Worm (Caenorhabditis elegans) whole organism, L4 larva: ENCODE results near the gene che-10.

Source experiments
- F10B5.3 ChIP-seq: sonication (generic microtip); optimal IDR thresholded peaks from 2 replicates; lab custom pipeline; 2016; ENCODE audit warnings: mild to moderate bottlenecking, missing genetic modification characterization, missing compliant biosample characterization
- F37D6.2 ChIP-seq: sonication (generic microtip); optimal IDR thresholded peaks from 2 replicates; lab custom pipeline; 2016; ENCODE audit warnings: mild to moderate bottlenecking, missing genetic modification characterization, missing compliant biosample characterization
- F44E2.7 ChIP-seq: fragments of 200-800 bp; sonication (Bioruptor generic); IDR thresholded peaks from 2 replicates; pipeline ENCODE4 v2.1.2; 2022; ENCODE audit warnings: missing genetic modification characterization, missing compliant biosample characterization
- F49E8.2 ChIP-seq: sonication (generic microtip); optimal IDR thresholded peaks from 2 replicates; lab custom pipeline; 2016; ENCODE audit warnings: missing compliant biosample characterization, mild to moderate bottlenecking, missing genetic modification characterization, borderline replicate concordance
- R02D3.7 ChIP-seq: fragments of 150-350 bp; sonication (generic microtip); optimal IDR thresholded peaks from 3 replicates; lab custom pipeline; 2014; ENCODE audit warnings: missing biosample characterization, missing genetic modification characterization
- T20F7.1 ChIP-seq: fragments of 200-800 bp; sonication (Bioruptor generic); optimal IDR thresholded peaks from 2 replicates; lab custom pipeline; 2018; ENCODE audit warnings: mild to moderate bottlenecking, missing genetic modification characterization, missing compliant biosample characterization
- T26A8.4 ChIP-seq: fragments of 200-800 bp; sonication (Bioruptor generic); IDR thresholded peaks from 2 replicates; pipeline ENCODE4 v1.3.6; 2022; ENCODE audit warnings: missing genetic modification characterization, missing compliant biosample characterization
- Y75B8A.6 ChIP-seq: fragments of 200-800 bp; sonication (Bioruptor generic); IDR thresholded peaks from 2 replicates; pipeline ENCODE4 v1.3.6; 2022; ENCODE audit warnings: missing genetic modification reagents, missing genetic modification characterization, missing compliant biosample characterization
- ZK337.2 ChIP-seq: fragments of 200-800 bp; sonication (Bioruptor generic); IDR thresholded peaks from 2 replicates; pipeline ENCODE4 v1.3.6; 2022; ENCODE audit warnings: missing genetic modification reagents, missing genetic modification characterization, missing compliant biosample characterization
- aha-1 ChIP-seq: fragments of 150-350 bp; peaks from one replicate; lab custom pipeline; 2014; ENCODE audit warnings: missing biosample characterization, missing genetic modification characterization
- attf-4 ChIP-seq: sonication (generic microtip); optimal IDR thresholded peaks from 3 replicates; lab custom pipeline; 2017; ENCODE audit warnings: missing biosample characterization, missing genetic modification characterization
- ceh-20 ChIP-seq: fragments of 200-800 bp; sonication (Bioruptor generic); IDR thresholded peaks from 2 replicates; pipeline ENCODE4 v1.3.6; 2022; ENCODE audit warnings: missing genetic modification reagents, missing genetic modification characterization, missing compliant biosample characterization
- ceh-32 ChIP-seq: sonication (generic microtip); optimal IDR thresholded peaks from 2 replicates; lab custom pipeline; 2016; ENCODE audit warnings: mild to moderate bottlenecking, missing genetic modification characterization, missing compliant biosample characterization; ENCODE audit not compliant: poor library complexity
- ceh-82 ChIP-seq: sonication (generic microtip); optimal IDR thresholded peaks from 2 replicates; lab custom pipeline; 2017; ENCODE audit warnings: missing biosample characterization, missing genetic modification characterization
- ctbp-1 ChIP-seq: fragments of 200-800 bp; sonication (Bioruptor generic); IDR thresholded peaks from 2 replicates; pipeline ENCODE4 v1.3.6; 2022; ENCODE audit warnings: missing genetic modification reagents, missing genetic modification characterization, missing compliant biosample characterization
- daf-16 ChIP-seq, 3 experiments: sonication (generic microtip); optimal IDR thresholded peaks; 2 replicates each; lab custom pipeline; 2016 to 2017; ENCODE audit warnings: missing genetic modification characterization in 3 of 3, missing genetic modification reagents in 3 of 3, mild to moderate bottlenecking in 2 of 3, missing compliant biosample characterization in 2 of 3, missing biosample characterization in 1 of 3, moderate library complexity in 1 of 3
- dmd-6 ChIP-seq: fragments of 200-800 bp; sonication (Bioruptor generic); IDR thresholded peaks from 2 replicates; pipeline ENCODE4 v1.3.6; 2022; ENCODE audit warnings: missing genetic modification reagents, missing genetic modification characterization, missing compliant biosample characterization
- dmd-8 ChIP-seq: fragments of 200-800 bp; sonication (Bioruptor generic); IDR thresholded peaks from 2 replicates; pipeline ENCODE4 v1.3.6; 2022; ENCODE audit warnings: missing genetic modification characterization, missing compliant biosample characterization
- dve-1 ChIP-seq: sonication (generic microtip); optimal IDR thresholded peaks from 2 replicates; lab custom pipeline; 2017; ENCODE audit warnings: antibody characterized with exemption, mild to moderate bottlenecking, missing genetic modification characterization, missing compliant biosample characterization; ENCODE audit not compliant: insufficient read depth
- hif-1 ChIP-seq, 2 experiments: sonication (generic microtip); optimal IDR thresholded peaks; 2 replicates each; lab custom pipeline; 2016 to 2017; ENCODE audit warnings: missing compliant biosample characterization in 2 of 2, missing genetic modification characterization in 2 of 2, missing genetic modification reagents in 2 of 2, missing genotype in 2 of 2, mild to moderate bottlenecking in 1 of 2
- hlh-11 ChIP-seq: fragments of 200-800 bp; sonication (Bioruptor generic); optimal IDR thresholded peaks from 2 replicates; lab custom pipeline; 2018; ENCODE audit warnings: mild to moderate bottlenecking, missing genetic modification characterization, missing compliant biosample characterization
- lim-7 ChIP-seq: fragments of 200-800 bp; sonication (Bioruptor generic); IDR thresholded peaks from 2 replicates; pipeline ENCODE4 v1.3.6; 2022; ENCODE audit warnings: missing genetic modification characterization, missing compliant biosample characterization
- lin-29 ChIP-seq: fragments of 200-800 bp; sonication (Bioruptor generic); IDR thresholded peaks from 2 replicates; pipeline ENCODE4 v1.3.6; 2022; ENCODE audit warnings: missing genetic modification reagents, missing genetic modification characterization, missing compliant biosample characterization
- lsy-2 ChIP-seq, 2 experiments: fragments of 150-350 bp in 1 of 2; sonication (generic microtip) in 1 of 2; optimal IDR thresholded peaks; 2 replicates each; lab custom pipeline; 2014 to 2017; ENCODE audit warnings: missing biosample characterization in 2 of 2, missing genetic modification characterization in 2 of 2
- mep-1 ChIP-seq: fragments of 150-350 bp; sonication (generic microtip); optimal IDR thresholded peaks from 3 replicates; lab custom pipeline; 2014; ENCODE audit warnings: missing biosample characterization, missing genetic modification characterization
- mes-2 ChIP-seq: sonication (generic microtip); optimal IDR thresholded peaks from 2 replicates; lab custom pipeline; 2016; ENCODE audit warnings: missing genotype, mild to moderate bottlenecking, missing genetic modification characterization, missing compliant biosample characterization; ENCODE audit not compliant: poor library complexity, severe bottlenecking
- mxl-2 ChIP-seq: fragments of 200-800 bp; sonication (Bioruptor generic); conservative IDR thresholded peaks from 2 replicates; pipeline ENCODE4 v1.3.6; 2022; ENCODE audit warnings: missing genetic modification reagents, missing genetic modification characterization, missing compliant biosample characterization
- nhr-25 ChIP-seq: sonication (generic microtip); optimal IDR thresholded peaks from 2 replicates; lab custom pipeline; 2017; ENCODE audit warnings: missing genetic modification characterization, mild to moderate bottlenecking, missing compliant biosample characterization, antibody characterized with exemption, moderate library complexity, borderline replicate concordance; ENCODE audit not compliant: insufficient read depth
- nhr-28 ChIP-seq: fragments of 150-350 bp; optimal IDR thresholded peaks from 2 replicates; lab custom pipeline; 2014; ENCODE audit warnings: missing biosample characterization, missing genetic modification characterization
- nhr-41 ChIP-seq: fragments of 200-800 bp; sonication (Bioruptor generic); IDR thresholded peaks from 2 replicates; pipeline ENCODE4 v1.3.6; 2022; ENCODE audit warnings: missing genetic modification reagents, missing genetic modification characterization, missing compliant biosample characterization
- nhr-48 ChIP-seq: sonication (generic microtip); optimal IDR thresholded peaks from 2 replicates; lab custom pipeline; 2016; ENCODE audit warnings: mild to moderate bottlenecking, missing genetic modification characterization, missing compliant biosample characterization
- nhr-6 ChIP-seq: fragments of 150-350 bp; optimal IDR thresholded peaks from 2 replicates; lab custom pipeline; 2014; ENCODE audit warnings: missing biosample characterization, missing genetic modification characterization
- nhr-77 ChIP-seq: fragments of 150-350 bp; optimal IDR thresholded peaks from 2 replicates; lab custom pipeline; 2014; ENCODE audit warnings: missing biosample characterization, missing genetic modification characterization
- pha-4 ChIP-seq, 2 experiments: fragments of 150-350 bp in 1 of 2; fragments of 200-800 bp in 1 of 2; sonication (Bioruptor generic) in 1 of 2; IDR thresholded peaks in 1 of 2; optimal IDR thresholded peaks in 1 of 2; 2 replicates each; pipeline versions ENCODE4 v1.3.6 to Lab custom; 2014 to 2022; ENCODE audit warnings: missing genetic modification characterization in 2 of 2, missing genetic modification reagents in 2 of 2, missing biosample characterization in 1 of 2, missing compliant biosample characterization in 1 of 2
- php-3 ChIP-seq: fragments of 200-800 bp; sonication (Bioruptor generic); IDR thresholded peaks from 2 replicates; pipeline ENCODE4 v1.3.6; 2022; ENCODE audit warnings: missing genetic modification reagents, missing genetic modification characterization, missing compliant biosample characterization
- pqm-1 ChIP-seq: sonication (generic microtip); optimal IDR thresholded peaks from 2 replicates; lab custom pipeline; 2017; ENCODE audit warnings: missing biosample characterization, missing genetic modification characterization
- snpc-4 ChIP-seq: fragments of 150-350 bp; optimal IDR thresholded peaks from 2 replicates; lab custom pipeline; 2014; ENCODE audit warnings: missing biosample characterization, missing genetic modification characterization
- spr-3 ChIP-seq: fragments of 200-800 bp; sonication (Bioruptor generic); optimal IDR thresholded peaks from 2 replicates; lab custom pipeline; 2018; ENCODE audit warnings: mild to moderate bottlenecking, missing genetic modification characterization, missing compliant biosample characterization
- tag-97 ChIP-seq: fragments of 200-800 bp; sonication (Bioruptor generic); IDR thresholded peaks from 2 replicates; pipeline ENCODE4 v1.3.6; 2022; ENCODE audit warnings: missing genetic modification characterization, missing compliant biosample characterization
- tra-1 ChIP-seq: fragments of 200-800 bp; sonication (Bioruptor generic); IDR thresholded peaks from 2 replicates; pipeline ENCODE4 v1.3.6; 2022; ENCODE audit warnings: missing genetic modification reagents, missing genetic modification characterization, missing compliant biosample characterization
- unc-130 ChIP-seq: sonication (generic microtip); optimal IDR thresholded peaks from 2 replicates; lab custom pipeline; 2016; ENCODE audit warnings: missing genetic modification reagents, missing genetic modification characterization, missing compliant biosample characterization
- unc-39 ChIP-seq: sonication (generic microtip); optimal IDR thresholded peaks from 2 replicates; lab custom pipeline; 2017; ENCODE audit warnings: missing biosample characterization, missing genetic modification characterization
- unc-62 ChIP-seq, 3 experiments: fragments of 150-350 bp in 1 of 3; sonication (generic microtip); optimal IDR thresholded peaks in 2 of 3; peaks in 1 of 3; 1 replicate in 1 of 3; 2 replicates in 2 of 3; lab custom pipeline; 2014 to 2017; ENCODE audit warnings: missing biosample characterization in 3 of 3, missing genetic modification characterization in 3 of 3, missing genetic modification reagents in 3 of 3, missing genotype in 1 of 3
- vab-7 ChIP-seq: fragments of 200-800 bp; sonication (Bioruptor generic); IDR thresholded peaks from 2 replicates; pipeline ENCODE4 v1.3.6; 2022; ENCODE audit warnings: missing genetic modification reagents, missing genetic modification characterization, missing compliant biosample characterization
- zfp-3 ChIP-seq: fragments of 200-800 bp; sonication (Bioruptor generic); conservative IDR thresholded peaks from 2 replicates; pipeline ENCODE4 v1.3.6; 2022; ENCODE audit warnings: missing genetic modification reagents, missing genetic modification characterization, missing compliant biosample characterization
- zip-2 ChIP-seq: fragments of 150-350 bp; optimal IDR thresholded peaks from 2 replicates; lab custom pipeline; 2014; ENCODE audit warnings: missing biosample characterization, missing genetic modification characterization
- ztf-7 ChIP-seq: fragments of 150-350 bp; optimal IDR thresholded peaks from 2 replicates; lab custom pipeline; 2014; ENCODE audit warnings: missing biosample characterization, missing genetic modification characterization

che-10 gene

DNA sequence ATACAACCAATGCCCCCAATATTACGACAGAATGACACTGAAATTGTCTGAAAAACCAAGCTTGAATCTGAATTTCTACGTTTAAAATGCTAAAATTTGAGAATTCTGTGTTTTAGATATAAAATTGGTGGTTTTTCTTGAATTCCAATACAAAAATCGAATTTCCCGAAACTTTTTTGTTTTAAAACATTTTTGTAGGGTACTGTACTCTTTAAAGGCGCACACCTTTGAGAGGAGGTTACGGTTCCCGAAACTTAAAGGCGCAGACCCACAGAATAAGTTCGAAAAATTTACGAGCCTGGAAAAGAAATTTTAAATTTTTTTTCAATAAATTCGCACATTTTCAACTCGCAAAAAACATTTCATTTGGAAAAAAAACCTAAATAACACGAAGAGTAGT, 33.5 kb downstream of the che-10 start (continued):
- no peak for TF ChIP-seq lim-7
- peak; percentile 13 for TF ChIP-seq aha-1
- TF ChIP-seq mep-1 (tag; lab: Kevin White, UChicago): no peak
- no peak for TF ChIP-seq mxl-2 (GFP tag; lab: Robert Waterston, UW)
- no peak for TF ChIP-seq snpc-4 (tag; lab: Kevin White, UChicago)
- peak; percentile 61 for TF ChIP-seq unc-130 (GFP tag; lab: Kevin White, UChicago)
- no peak for TF ChIP-seq hif-1 (tag; optimal IDR thresholded peaks at IDR 0.05; lab: Kevin White, UChicago)
- TF ChIP-seq, all 104 proteins: peak for 5

DNA sequence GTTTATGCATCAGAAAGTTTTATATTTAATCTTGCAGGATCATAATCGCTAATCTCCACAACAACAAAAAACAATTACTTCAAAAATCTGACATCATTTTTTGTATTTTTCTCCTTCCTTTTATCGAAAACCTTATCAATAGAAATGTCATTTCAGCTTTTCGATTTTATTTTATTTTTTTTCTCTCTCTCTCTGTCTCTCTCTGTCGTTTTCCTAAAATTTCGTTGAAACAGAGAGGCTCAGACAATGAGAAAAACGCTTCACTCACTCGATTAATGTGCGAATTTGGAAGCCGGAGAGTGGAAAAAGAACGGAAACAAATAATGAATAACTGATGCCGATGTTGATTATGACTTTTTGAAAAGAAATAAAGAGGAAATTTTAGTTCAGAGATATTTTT, 34.0 kb downstream of the che-10 start:
- TF ChIP-seq pqm-1 (peak; percentile 55), lsy-2 (tag; optimal IDR thresholded peaks at IDR 0.05; lab: Kevin White, UChicago) (peak in 1 of 2 experiments; percentile 46), ceh-32 (tag; lab: Kevin White, UChicago) (no peak), R02D3.7 (no peak), lim-7 (no peak), ZK337.2 (GFP tag; lab: Robert Waterston, UW) (no peak), F44E2.7 (no peak), nhr-6 (tag; lab: Kevin White, UChicago) (peak; percentile 7), ceh-82 (tag; lab: Kevin White, UChicago) (no peak), tag-97 (GFP tag; lab: Robert Waterston, UW) (no peak), php-3 (GFP tag; lab: Robert Waterston, UW) (0 out of 2 replicates have a peak, but pooled peaks have one; percentile 43), F49E8.2 (tag; lab: Kevin White, UChicago) (no peak), spr-3 (GFP tag; lab: Kevin White, UChicago) (no peak), T20F7.1 (GFP tag; lab: Kevin White, UChicago) (no peak), dmd-8 (GFP tag; lab: Robert Waterston, UW) (no peak), unc-130 (GFP tag; lab: Kevin White, UChicago) (no peak), T26A8.4 (GFP tag; lab: Robert Waterston, UW) (no peak), ztf-7 (tag; lab: Kevin White, UChicago) (no peak), attf-4 (tag; lab: Kevin White, UChicago) (no peak), nhr-28 (tag; lab: Kevin White, UChicago) (peak; percentile 64), tra-1 (GFP tag; lab: Robert Waterston, UW) (no peak), daf-16 (GFP tag; optimal IDR thresholded peaks at IDR 0.05; lab: Kevin White, UChicago) (no peak), daf-16 (tag; optimal IDR thresholded peaks at IDR 0.05; lab: Kevin White, UChicago) (peak; percentile 95), F37D6.2 (tag; lab: Kevin White, UChicago) (no peak), lin-29 (no peak), pha-4 (GFP tag; IDR thresholded peaks at IDR 0.05; lab: Robert Waterston, UW) (peak; percentile 32; the same call in 1 of the 2 replicates), pha-4 (tag; optimal IDR thresholded peaks at IDR 0.05; lab: Kevin White, UChicago) (no peak), hlh-11 (peak; percentile 64), mep-1 (tag; lab: Kevin White, UChicago) (peak; percentile 38), F10B5.3 (tag; lab: Kevin White, UChicago) (no peak), nhr-25 (tag; lab: Kevin White, UChicago) (no peak), dmd-6 (GFP tag; lab: Robert Waterston, UW) (peak; percentile 72), ctbp-1 (GFP tag; lab: Robert Waterston, UW) (no peak), vab-7 (GFP tag; lab: Robert Waterston, UW) (no peak), unc-39 (tag; lab: Kevin White, UChicago) (no peak), ceh-20 (GFP tag; lab: Robert Waterston, UW) (no peak), unc-62 (GFP tag; optimal IDR thresholded peaks at IDR 0.05 in 1 of 2; lab: Kevin White, UChicago) (peak in 1 of 2 experiments; percentile 61), unc-62 (tag; optimal IDR thresholded peaks at IDR 0.05; lab: Kevin White, UChicago) (no peak), nhr-77 (tag; lab: Kevin White, UChicago) (peak; percentile 83), zip-2 (tag; lab: Kevin White, UChicago) (no peak), nhr-41 (GFP tag; lab: Robert Waterston, UW) (no peak), mes-2 (peak; percentile 20), dve-1 (tag; lab: Kevin White, UChicago) (peak; percentile 83), Y75B8A.6 (no peak), nhr-48 (tag; lab: Kevin White, UChicago) (peak; percentile 4), aha-1 (no peak), zfp-3 (no peak)
